Worm (Caenorhabditis elegans) whole organism, L4/young adult: ENCODE results near the gene ubc-24.
"Not testable (repeated sequence)": the region's sequence is repeated elsewhere in the genome, so short reads cannot be mapped to it uniquely, and the experiment has no call there.

ENCODE experiments used
- W03F9.2 ChIP-seq: fragments of 150-350 bp; optimal IDR thresholded peaks from 2 replicates; lab custom pipeline; 2014; ENCODE audit warnings: missing biosample characterization, missing genetic modification characterization
- dao-5 ChIP-seq: sonication (generic microtip); optimal IDR thresholded peaks from 2 replicates; lab custom pipeline; 2016; ENCODE audit warnings: missing genotype, missing genetic modification characterization, moderate library complexity, missing compliant biosample characterization
- him-1 ChIP-seq: sonication (generic microtip); optimal IDR thresholded peaks from 2 replicates; lab custom pipeline; 2016; ENCODE audit warnings: missing genotype, missing genetic modification reagents, missing genetic modification characterization, missing compliant biosample characterization

ubc-24 gene

DNA sequence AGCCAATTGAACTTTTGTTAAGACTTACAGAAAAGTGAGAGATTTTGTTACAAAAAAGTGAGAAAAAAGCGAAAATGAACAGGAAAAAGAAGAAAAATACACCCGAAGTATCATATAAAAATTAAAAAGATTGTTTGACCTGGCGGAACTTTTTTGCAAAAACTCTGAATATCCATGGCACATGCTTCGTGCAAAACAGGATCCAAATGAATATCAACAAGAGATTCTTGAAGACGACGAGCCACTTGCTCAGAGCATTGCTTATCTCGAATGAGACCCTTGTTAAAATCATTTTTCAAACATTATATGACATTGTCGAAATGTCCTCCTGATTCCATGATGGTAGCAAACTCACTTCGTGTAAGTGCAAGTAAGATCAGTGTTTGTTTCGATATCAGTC is 14.4 kb downstream of the ubc-24 start, which contains the start of gene F14E5.8:
TSS of gene F14E5.8 (plus strand) at position 301 of the 400 bp plus-strand sequence.
- TF ChIP-seq dao-5; him-1 (tag; lab: Kevin White, UChicago); W03F9.2: not testable (repeated sequence)

DNA sequence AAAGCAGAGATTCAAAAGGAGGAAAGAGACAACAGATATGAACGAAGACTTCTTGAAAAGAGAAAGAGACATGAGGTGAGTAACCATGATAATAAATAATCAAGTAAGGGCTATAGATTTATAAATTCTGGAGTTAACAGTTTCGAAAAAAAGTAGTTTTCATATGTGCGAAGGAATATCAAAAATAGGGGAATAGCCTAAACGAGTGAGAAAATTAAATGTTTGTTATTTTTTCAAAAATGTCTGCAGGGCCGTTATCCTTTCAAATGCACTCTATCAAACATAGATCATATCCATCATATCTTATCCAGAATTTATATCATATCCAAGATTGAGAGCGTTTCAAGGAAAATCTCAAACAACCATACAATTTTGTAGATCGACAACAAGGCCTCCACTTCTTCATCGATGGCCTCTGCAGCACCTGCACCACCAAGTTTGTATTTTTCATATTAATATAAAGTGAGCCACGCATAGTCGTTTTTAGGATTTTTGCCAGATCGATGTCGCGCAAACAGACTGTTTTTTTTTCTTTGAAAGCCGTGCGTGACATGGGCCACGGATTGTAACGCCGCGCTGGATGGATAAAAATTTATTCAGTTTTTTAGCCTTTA is 15.5 kb downstream of the ubc-24 start:
- TF ChIP-seq W03F9.2 (no peak), dao-5 (no peak), him-1 (tag; lab: Kevin White, UChicago) (no peak)

DNA sequence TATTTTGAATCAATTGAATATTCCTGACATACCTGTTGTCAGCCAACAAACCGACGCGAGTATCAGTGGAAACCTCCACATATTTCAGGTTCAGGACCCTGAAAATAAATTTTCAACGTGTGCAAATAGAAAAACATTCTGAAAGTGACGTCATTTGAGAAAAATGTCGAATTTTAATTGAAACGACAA is 23.2 kb downstream of the ubc-24 start, which contains the start of gene F14E5.2:
TSS of gene F14E5.2 (minus strand) at position 101 of the 189 bp plus-strand sequence.
- no peak for TF ChIP-seq W03F9.2
- TF ChIP-seq dao-5: no peak
- no peak for TF ChIP-seq him-1 (tag; lab: Kevin White, UChicago)

DNA sequence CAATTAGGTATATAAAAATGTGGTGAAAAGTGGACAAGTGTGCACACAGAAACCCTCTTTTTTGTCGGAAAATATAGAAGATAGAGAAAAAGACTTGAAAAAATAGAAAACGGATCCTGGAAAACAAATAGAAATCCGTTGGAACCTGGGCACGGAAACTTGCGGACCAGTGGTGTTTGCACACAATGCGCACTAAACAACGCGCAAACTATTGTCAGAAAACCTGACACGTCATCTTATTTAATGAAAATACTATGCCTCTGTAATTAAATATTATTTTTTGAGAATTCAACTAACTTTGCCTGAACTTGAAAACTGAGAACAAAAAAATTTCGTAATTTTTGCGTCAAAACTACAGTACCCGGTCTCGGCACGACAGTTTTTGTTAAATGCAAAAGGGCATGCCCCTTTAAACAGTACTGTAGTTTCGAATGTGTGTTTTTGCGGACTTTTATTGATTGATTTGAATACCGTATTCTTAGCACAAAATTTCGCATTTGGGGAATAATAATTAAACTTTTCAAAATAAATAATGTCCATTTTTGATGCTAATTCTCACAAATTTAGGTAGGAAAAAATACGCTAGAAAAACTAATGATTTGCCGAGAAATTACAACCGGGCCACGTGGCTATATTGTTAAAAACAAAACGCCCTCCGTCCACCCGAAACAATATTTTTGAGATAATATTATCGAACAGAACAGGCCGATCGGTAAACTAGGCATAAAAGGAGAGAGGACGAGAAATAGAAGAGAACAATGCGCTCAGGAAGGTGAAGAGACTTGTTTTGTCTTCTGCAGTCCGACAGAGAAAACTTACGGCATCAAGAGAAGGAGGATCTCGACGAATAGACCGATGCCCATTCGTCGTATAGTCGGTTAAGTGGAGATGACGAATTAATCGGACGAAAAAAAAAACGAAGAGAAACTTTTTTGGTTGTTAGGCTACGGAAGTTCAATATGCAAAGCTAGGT is 23.8 kb downstream of the ubc-24 start:
- no peak for TF ChIP-seq him-1 (tag; lab: Kevin White, UChicago)
- peak; percentile 31 for TF ChIP-seq W03F9.2

DNA sequence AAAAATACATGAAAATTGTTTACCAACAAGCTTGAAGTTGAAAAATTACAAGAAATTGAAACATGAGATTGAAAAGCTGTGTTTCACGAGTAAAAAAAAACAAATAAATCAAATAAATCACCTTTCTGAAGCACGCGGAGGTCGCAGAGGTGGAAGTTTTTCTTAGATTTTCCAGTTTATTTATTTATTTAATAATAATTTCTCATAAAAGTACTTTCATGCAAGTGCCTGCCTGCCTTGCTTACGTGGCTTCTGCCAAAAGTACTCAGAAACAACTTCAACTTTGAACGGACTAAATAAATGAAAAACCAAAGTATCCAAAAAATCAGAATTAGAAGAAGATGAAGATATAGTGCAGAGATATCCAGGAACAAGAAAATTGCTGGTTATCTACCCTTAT is 26.6 kb downstream of the ubc-24 start, which contains the start of gene acp-2:
TSS of gene acp-2 (minus strand) at position 101 of the 400 bp plus-strand sequence.
- TF ChIP-seq W03F9.2 (no peak), him-1 (tag; lab: Kevin White, UChicago) (no peak), dao-5 (no peak)

DNA sequence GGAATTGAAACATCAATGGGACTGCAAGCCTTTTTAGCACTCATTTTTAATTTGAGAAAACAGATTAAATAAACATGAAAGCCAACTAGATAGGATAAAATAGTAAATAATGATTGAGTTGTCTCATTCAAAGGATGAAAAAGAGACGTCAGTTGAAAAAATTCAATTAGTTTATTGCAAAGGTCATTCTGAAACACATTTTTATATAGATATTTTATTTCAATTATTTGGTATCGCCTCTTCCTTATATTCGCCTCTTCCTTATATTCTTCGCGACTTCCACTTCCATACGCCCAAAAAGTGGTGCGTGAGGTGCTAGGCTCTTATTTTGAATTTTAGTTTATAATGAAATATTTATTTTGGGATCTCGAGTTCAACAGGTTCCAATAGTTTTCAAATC is 29.6 kb downstream of the ubc-24 start, which contains the start of gene acp-4:
TSS of gene acp-4 (minus strand) at position 101 of the 400 bp plus-strand sequence.
- TF ChIP-seq him-1 (tag; lab: Kevin White, UChicago): no peak
- no peak for TF ChIP-seq W03F9.2
- no peak for TF ChIP-seq dao-5

DNA sequence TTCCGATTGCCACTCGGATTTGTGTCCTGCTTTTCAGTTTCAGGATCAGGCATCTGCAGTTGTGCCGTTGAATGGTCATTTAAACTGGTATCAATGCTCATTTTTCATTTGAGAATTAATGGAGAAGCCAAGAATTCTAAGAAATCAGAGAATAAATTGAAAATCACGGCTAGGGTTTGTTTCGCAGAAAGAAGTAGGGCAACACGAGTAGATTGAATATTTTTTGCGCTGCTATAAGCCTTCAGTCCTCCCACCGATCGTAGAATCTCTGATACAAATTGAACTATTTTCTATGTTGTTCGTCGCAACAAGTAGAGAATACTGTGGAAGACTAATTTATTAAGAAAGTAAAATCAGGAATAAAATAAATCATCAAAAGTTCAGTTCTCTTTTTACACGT is 31.6 kb downstream of the ubc-24 start, which contains the start of gene acp-3:
TSS of gene acp-3 (minus strand) at position 101 of the 400 bp plus-strand sequence.
- no peak for TF ChIP-seq W03F9.2
- TF ChIP-seq dao-5: no peak
- TF ChIP-seq him-1 (tag; lab: Kevin White, UChicago): no peak

DNA sequence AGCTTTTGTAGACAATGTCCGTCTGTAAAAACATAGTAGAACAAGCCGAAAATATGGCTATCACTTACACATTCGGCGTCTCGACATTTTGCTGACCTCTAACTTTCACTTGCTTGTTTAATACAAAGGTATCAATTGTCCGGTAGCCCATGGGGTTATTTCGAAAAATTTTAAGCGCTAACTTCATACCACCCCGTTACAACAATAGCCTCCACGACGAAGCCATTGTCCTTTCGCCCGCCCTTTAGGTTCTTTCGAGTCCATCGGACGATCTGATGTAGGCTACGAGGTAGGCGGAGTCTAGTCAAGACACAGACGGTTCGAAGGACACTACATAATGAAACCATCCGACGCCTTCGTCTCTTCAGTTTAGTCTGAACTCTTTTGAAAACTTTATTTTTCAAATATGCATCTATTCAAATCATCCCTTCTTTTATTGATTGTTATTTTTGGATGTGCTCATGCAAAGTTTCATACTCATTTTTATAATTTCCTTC is 33.4 kb downstream of the ubc-24 start, which contains the start of gene lips-10:
TSS of gene lips-10 (plus strand) at position 378 of the 497 bp plus-strand sequence.
- no peak for TF ChIP-seq W03F9.2

DNA sequence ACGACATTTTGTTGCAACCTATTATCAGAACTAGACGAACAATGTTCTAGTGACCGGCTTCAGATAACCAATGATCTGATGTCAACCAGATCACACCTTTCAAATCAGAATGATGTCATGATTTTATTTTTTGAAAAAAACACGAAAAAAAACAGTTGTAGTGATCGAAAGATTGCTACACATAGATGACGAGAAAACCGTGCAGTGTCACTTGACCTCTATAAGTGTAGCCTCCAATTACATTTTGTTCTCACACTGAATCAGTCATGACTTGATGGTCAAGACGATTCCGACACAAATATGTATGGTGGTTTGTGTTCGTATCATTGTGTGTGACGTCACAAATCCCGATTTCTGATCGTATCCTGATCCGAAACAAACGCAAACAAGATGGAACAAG is 34.7 kb downstream of the ubc-24 start:
- no peak for TF ChIP-seq W03F9.2

DNA sequence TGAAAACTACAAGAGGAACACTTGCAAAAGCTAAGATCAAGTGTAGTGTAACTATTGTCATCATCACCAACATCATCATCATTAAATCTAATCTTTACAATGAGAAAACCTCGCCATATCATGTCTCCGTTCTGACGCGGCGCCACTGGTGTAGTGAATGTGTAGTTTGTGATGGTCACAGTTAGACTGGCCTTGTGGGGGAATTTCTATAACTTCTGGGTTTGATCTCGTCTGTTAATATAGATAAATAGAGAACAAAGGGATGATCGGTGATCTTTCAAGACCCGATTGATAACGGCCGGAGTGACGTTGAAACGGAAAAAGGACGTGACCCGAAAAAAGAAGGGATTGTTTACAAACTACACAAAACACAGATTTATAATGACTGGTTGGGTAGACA is 35.4 kb downstream of the ubc-24 start:
- no peak for TF ChIP-seq W03F9.2
- TF ChIP-seq him-1 (tag; lab: Kevin White, UChicago): no peak
- TF ChIP-seq dao-5: no peak

DNA sequence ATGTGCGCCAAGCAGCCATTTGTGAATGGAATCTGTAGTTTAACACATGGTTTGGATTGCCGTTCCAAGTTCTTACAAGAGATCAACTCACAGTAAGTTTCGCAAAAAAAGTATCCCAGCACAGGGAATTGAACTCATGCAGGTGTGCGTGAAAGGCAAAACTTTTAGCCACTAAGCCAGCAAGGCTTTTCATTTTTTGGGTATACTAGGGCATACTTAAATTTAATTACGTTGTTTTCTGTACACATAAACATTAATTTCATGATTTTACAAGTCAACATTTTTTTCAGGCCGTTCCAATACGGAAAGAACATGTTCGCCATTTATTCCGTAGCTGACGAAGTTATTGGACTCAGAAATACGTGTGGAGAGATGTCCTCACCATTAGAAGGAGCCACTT is 36.1 kb downstream of the ubc-24 start:
- TF ChIP-seq dao-5 (peak; percentile 86), him-1 (tag; lab: Kevin White, UChicago) (no peak)

DNA sequence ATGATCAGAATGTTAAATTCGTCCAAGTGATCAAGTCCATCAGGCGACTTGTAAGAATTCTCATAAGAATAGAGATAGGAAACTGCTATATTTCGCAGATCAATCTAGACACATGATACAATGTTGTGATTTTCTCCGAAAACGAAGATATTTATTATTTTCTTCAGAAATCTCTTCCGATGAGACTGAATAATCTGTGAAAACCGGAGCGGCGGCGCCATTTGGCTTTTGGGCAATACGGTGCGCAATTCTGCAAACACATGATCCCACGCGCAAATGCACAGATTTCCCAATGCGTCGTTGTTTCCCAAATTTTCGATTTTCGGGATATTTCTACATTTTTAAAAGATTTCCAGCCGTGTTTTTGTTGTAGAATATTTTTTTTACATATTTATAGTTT is 36.8 kb downstream of the ubc-24 start:
- TF ChIP-seq W03F9.2: peak; percentile 63
- TF ChIP-seq him-1 (tag; lab: Kevin White, UChicago): no peak
- no peak for TF ChIP-seq dao-5

DNA sequence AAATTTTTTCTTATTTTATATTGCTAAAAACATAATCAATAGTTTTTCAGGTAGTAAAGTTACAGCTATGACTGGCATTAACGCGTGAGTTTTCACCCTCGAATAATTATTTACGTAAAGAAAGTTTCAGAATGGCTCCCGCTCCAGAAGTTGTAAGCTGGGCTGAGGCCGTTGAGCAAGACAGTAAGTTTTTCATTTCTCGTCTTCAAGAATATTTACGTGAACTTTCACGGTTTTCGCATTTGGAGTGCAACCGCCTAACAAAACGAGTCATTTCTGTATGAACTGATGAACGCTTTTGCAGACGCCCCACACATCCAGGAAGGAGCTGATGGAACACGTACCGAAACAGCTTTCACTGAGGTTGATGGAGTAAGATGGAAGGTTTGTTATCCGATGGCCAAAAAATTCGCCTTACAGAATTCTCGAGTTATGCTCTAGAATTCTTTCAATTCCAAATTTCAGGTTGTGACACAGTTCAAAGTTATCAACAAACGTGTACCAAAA is 37.4 kb downstream of the ubc-24 start, which contains the start of gene eif-3.G:
TSS of gene eif-3.G (plus strand) at position 51 of the 507 bp plus-strand sequence.
- TF ChIP-seq W03F9.2 (no peak), dao-5 (no peak), him-1 (tag; lab: Kevin White, UChicago) (no peak)

DNA sequence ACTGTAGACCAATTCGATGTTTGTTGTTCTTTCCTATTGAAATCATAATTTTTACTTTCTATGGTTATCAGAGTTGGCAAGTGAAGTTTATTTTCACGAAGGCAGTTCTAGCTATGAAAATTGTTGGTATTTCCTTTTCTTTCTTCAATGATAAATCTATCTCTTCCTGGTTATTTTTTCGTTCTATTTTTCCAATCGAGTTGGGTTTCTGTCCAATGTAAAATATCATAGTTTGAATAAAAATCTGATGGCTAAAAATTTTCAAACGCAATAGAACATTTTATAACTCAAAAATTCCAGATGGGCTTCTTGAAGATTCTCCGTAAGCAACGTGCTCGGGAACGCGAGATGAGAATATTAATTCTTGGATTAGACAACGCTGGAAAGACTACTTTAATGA is 38.6 kb downstream of the ubc-24 start, which contains the start of gene evl-20:
TSS of gene evl-20 (plus strand) at position 301 of the 400 bp plus-strand sequence.
- no peak for TF ChIP-seq him-1 (tag; lab: Kevin White, UChicago)
- no peak for TF ChIP-seq W03F9.2
- TF ChIP-seq dao-5: no peak

DNA sequence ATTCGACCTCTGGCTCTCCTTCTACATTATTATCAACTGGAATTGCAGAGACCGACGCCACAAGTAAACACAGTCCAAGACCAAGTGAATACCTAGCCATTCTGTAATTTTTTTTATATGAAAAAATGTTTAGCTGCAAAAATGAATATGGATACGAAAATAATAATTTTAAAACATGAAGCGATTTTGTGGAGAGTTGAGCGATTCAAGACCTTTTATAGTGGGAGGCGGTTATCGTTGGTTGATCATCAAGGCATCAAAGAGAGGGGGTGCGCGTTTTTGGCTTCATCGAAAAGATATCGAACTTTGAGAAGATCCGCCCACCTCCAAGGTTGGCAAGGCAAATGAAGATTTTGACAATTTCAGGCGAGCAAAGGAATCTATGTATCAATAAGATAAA is 41.3 kb downstream of the ubc-24 start, which contains the start of gene cut-3:
TSS of gene cut-3 (minus strand) at position 101 of the 400 bp plus-strand sequence.
- no peak for TF ChIP-seq dao-5
- TF ChIP-seq W03F9.2: no peak
- TF ChIP-seq him-1 (tag; lab: Kevin White, UChicago): no peak
